Fruit fly (Drosophila melanogaster): ENCODE measurements around the gene CG32071.

Gene CG32071

DNA sequence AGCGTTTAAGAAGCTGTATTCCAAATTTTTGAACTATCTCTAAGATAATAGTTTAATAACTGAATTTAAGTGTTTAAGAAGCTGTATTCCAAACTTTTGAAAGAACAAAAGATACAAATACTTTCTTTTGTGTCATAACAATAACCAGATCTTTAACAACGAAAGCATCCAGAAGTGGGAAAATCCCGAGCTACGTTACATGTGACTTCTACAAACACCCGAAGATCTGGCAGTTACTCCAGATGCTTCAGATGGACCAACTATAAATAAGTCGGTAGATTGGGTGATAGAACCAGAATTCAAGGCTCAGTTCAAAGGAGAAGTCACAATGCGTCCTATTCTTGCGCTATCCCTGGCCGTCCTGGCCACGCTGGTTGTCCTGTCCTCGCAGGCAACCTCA, 4.3 kb upstream of the CG32071 start, which contains the start of gene CG12522:
CG12522 (plus strand) TSS at position 301 of the 400 bp plus-strand sequence.
- TF ChIP-seq Ssrp (tag; optimal IDR thresholded peaks at IDR 0.05) = no peak
- no peak for TF ChIP-seq B-H1 (GFP tag; IDR thresholded peaks at IDR 0.05)
- no peak for TF ChIP-seq ash1 (GFP tag; optimal IDR thresholded peaks at IDR 0.05)
- no peak for TF ChIP-seq Hr78 (GFP tag; optimal IDR thresholded peaks at IDR 0.05)
- TF ChIP-seq CG1647 (GFP tag; optimal IDR thresholded peaks at IDR 0.05) = no peak

DNA sequence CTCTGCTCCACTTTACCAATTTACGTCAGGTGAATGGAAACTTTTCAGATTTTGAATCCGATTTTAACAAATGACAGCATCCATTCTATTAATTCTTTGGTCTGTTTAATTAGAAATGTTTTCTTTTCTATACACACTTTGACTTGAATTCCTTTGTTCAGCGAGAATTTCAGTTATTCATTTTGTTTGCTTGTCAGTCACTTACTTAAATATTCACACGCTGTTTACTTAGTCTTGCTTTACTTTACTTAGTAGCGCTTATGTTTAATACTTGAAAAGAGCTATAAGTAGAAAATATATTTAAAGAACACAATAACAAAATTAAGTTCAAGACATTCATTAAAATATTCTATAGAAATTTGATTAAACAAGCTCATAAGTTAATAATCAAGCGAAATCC, 3.8 kb upstream of the CG32071 start, which contains the start of gene CG32073:
CG32073 (minus strand) TSS at position 151 of the 400 bp plus-strand sequence.
- TF ChIP-seq vvl (GFP tag; IDR thresholded peaks at IDR 0.05) (peak; percentile 36; the same call in 1 of the 2 replicates), Vsx1 (GFP tag; optimal IDR thresholded peaks at IDR 0.05) (peak; percentile 67), nerfin-2 (GFP tag; IDR thresholded peaks at IDR 0.05; ENCODE audit: partially characterized antibody) (no peak), tup (GFP tag; optimal IDR thresholded peaks at IDR 0.05) (no peak), HLH4C (GFP tag; IDR thresholded peaks at IDR 0.05; ENCODE audit: partially characterized antibody) (no peak), HHEX (GFP tag; optimal IDR thresholded peaks at IDR 0.05) (peak; percentile 51), Neu2 (GFP tag; optimal IDR thresholded peaks at IDR 0.05; ENCODE audit: borderline replicate concordance) (no peak), ham (GFP tag; IDR thresholded peaks at IDR 0.05) (no peak), HLH54F (GFP tag; optimal IDR thresholded peaks at IDR 0.05) (no peak), schlank (tag; optimal IDR thresholded peaks at IDR 0.05) (peak; percentile 33), fd64A (GFP tag; optimal IDR thresholded peaks at IDR 0.05) (no peak), shn (GFP tag; optimal IDR thresholded peaks at IDR 0.05) (no peak), wdn (GFP tag; IDR thresholded peaks at IDR 0.05) (no peak), lola (GFP tag; optimal IDR thresholded peaks at IDR 0.05) (no peak), oc (tag; optimal IDR thresholded peaks at IDR 0.05) (no peak), CG17359 (tag; optimal IDR thresholded peaks at IDR 0.05) (peak; percentile 10), CG34224 (GFP tag; IDR thresholded peaks at IDR 0.05; ENCODE audit: partially characterized antibody) (no peak), crol (GFP tag; IDR thresholded peaks at IDR 0.05) (no peak), lab (GFP tag; optimal IDR thresholded peaks at IDR 0.05) (peak; percentile 75), Trl (optimal IDR thresholded peaks at IDR 0.05) (no peak), Trl (GFP tag; optimal IDR thresholded peaks at IDR 0.05) (peak; percentile 36), CrebB (tag; optimal IDR thresholded peaks at IDR 0.05) (no peak), tx (GFP tag; optimal IDR thresholded peaks at IDR 0.05) (no peak), jigr1 (GFP tag; IDR thresholded peaks at IDR 0.05) (no peak), slbo (GFP tag; IDR thresholded peaks at IDR 0.05) (no peak), zen2 (GFP tag; IDR thresholded peaks at IDR 0.05; ENCODE audit: partially characterized antibody) (no peak), Awh (GFP tag; IDR thresholded peaks at IDR 0.05) (0 out of 2 replicates have a peak, but pooled peaks have one; percentile 16), CG10959 (GFP tag; IDR thresholded peaks at IDR 0.05) (no peak), CG15269 (tag; optimal IDR thresholded peaks at IDR 0.05) (no peak), Atf-2 (GFP tag; optimal IDR thresholded peaks at IDR 0.05) (no peak), Gsc (GFP tag; IDR thresholded peaks at IDR 0.05) (no peak), CG1603 (tag; optimal IDR thresholded peaks at IDR 0.05) (peak; percentile 23), h (optimal IDR thresholded peaks at IDR 0.05) (no peak), Dek (tag; optimal IDR thresholded peaks at IDR 0.05) (peak; percentile 17), CG9727 (GFP tag; optimal IDR thresholded peaks at IDR 0.05) (peak; percentile 16), CG18764 (GFP tag; optimal IDR thresholded peaks at IDR 0.05) (peak; percentile 75), gce (GFP tag; IDR thresholded peaks at IDR 0.05) (no peak), CG14710 (tag; optimal IDR thresholded peaks at IDR 0.05) (peak; percentile 42), gcm (GFP tag; optimal IDR thresholded peaks at IDR 0.05) (peak; percentile 23), dan (GFP tag; IDR thresholded peaks at IDR 0.05) (no peak), Hand (GFP tag; optimal IDR thresholded peaks at IDR 0.05) (no peak), CG10209 (GFP tag; optimal IDR thresholded peaks at IDR 0.05) (no peak), Nf-YA (GFP tag; IDR thresholded peaks at IDR 0.05) (no peak), CG5245 (GFP tag; optimal IDR thresholded peaks at IDR 0.05) (no peak), H15 (GFP tag; IDR thresholded peaks at IDR 0.05) (no peak)

Data from whole organism, embryonic.